Worm (Caenorhabditis elegans): ENCODE data around the gene F56C3.4.
"Not testable (repeated sequence)": the region's sequence is repeated elsewhere in the genome, so short reads cannot be mapped to it uniquely, and the experiment has no call there.

DNA sequence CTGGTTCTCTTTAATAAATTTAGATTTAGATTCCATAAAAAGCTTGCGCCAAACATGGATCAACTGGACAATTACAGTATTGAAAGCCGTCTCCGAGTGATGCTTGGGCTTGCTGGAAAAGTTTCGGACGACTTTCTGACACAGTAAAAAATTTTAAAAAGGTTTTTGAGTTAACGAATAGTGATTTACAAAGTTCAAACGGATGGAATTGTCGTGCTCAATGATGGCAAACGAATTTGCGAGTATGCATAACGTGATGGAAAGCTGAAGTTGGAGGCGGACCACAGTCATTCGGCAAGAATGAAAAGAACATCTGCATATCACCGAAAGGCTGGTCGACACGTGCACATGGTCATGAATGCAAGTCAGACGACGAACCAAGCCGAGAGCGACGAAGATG lies 43.4 kb upstream of the F56C3.4 start, which contains the start of gene ZK402.1:
- not testable (repeated sequence) for TF ChIP-seq F13C5.2 (tag; optimal IDR thresholded peaks at IDR 0.05); ama-1 (optimal IDR thresholded peaks at IDR 0.05); tbx-11 (GFP tag; IDR thresholded peaks at IDR 0.05); flt-1 (GFP tag; IDR thresholded peaks at IDR 0.05); scrt-1 (GFP tag; IDR thresholded peaks at IDR 0.05); tbx-37 (GFP tag; conservative IDR thresholded peaks at IDR 0.05)

Data from whole organism, early embryonic.